Fruit fly (Drosophila melanogaster): ENCODE results near the gene Tdrd3.

Gene Tdrd3

dm6 chr3L:14775711-14776660, 10.6 kb upstream of the Tdrd3 start, which contains the start of gene mop (continued):
- TF ChIP-seq Sox102F (GFP tag; optimal IDR thresholded peaks at IDR 0.05) (no peak), vvl (GFP tag; IDR thresholded peaks at IDR 0.05) (peak; percentile 51; the same call in 1 of the 2 replicates), Kr (GFP tag; optimal IDR thresholded peaks at IDR 0.05) (no peak), CG2199 (GFP tag; IDR thresholded peaks at IDR 0.05) (no peak), ranshi (GFP tag; IDR thresholded peaks at IDR 0.05) (peak; percentile 35; the same call in 1 of the 2 replicates), Spps (tag; optimal IDR thresholded peaks at IDR 0.05) (no peak), Elba2 (GFP tag; optimal IDR thresholded peaks at IDR 0.05) (peak; percentile 42), CG34224 (GFP tag; IDR thresholded peaks at IDR 0.05; ENCODE audit: partially characterized antibody) (no peak), CG13287 (GFP tag; IDR thresholded peaks at IDR 0.05; ENCODE audit: partially characterized antibody) (peak; percentile 73), CG6683 (GFP tag; optimal IDR thresholded peaks at IDR 0.05) (no peak), CG12071 (GFP tag; optimal IDR thresholded peaks at IDR 0.05) (no peak), Atf-2 (GFP tag; optimal IDR thresholded peaks at IDR 0.05) (no peak), Ets97D (GFP tag; optimal IDR thresholded peaks at IDR 0.05) (peak; percentile 44), hth (optimal IDR thresholded peaks at IDR 0.05) (no peak), ci (GFP tag; IDR thresholded peaks at IDR 0.05) (peak; percentile 56; the same call in 1 of the 3 replicates), row (GFP tag; IDR thresholded peaks at IDR 0.05) (peak; percentile 89), Dref (GFP tag; IDR thresholded peaks at IDR 0.05) (no peak), CG6272 (GFP tag; IDR thresholded peaks at IDR 0.05) (no peak), BtbVII (GFP tag; optimal IDR thresholded peaks at IDR 0.05) (no peak), CG2202 (tag; optimal IDR thresholded peaks at IDR 0.05) (no peak), Rx (GFP tag; IDR thresholded peaks at IDR 0.05) (0 out of 2 replicates have a peak, but pooled peaks have one; percentile 33), CG13424 (tag; optimal IDR thresholded peaks at IDR 0.05) (peak; percentile 53), Ravus (GFP tag; IDR thresholded peaks at IDR 0.05) (no peak), sug (tag; optimal IDR thresholded peaks at IDR 0.05) (no peak), CG10431 (GFP tag; optimal IDR thresholded peaks at IDR 0.05) (no peak), mld (GFP tag; IDR thresholded peaks at IDR 0.05; ENCODE audit: partially characterized antibody) (no peak), CG4360 (GFP tag; IDR thresholded peaks at IDR 0.05) (no peak; the same call in 1 of the 2 replicates), Side (GFP tag; optimal IDR thresholded peaks at IDR 0.05) (peak; percentile 41), Lhr (GFP tag; optimal IDR thresholded peaks at IDR 0.05) (peak; percentile 10), ap (GFP tag; IDR thresholded peaks at IDR 0.05) (peak; percentile 43; the same call in 1 of the 2 replicates), Abd-B (GFP tag; optimal IDR thresholded peaks at IDR 0.05) (no peak), CG18619 (GFP tag; optimal IDR thresholded peaks at IDR 0.05) (no peak), CG15601 (tag; optimal IDR thresholded peaks at IDR 0.05) (no peak), gcm (GFP tag; optimal IDR thresholded peaks at IDR 0.05) (no peak), br (optimal IDR thresholded peaks at IDR 0.05) (no peak), CG7928 (GFP tag; optimal IDR thresholded peaks at IDR 0.05) (no peak), zf30C (GFP tag; optimal IDR thresholded peaks at IDR 0.05) (no peak), disco-r (GFP tag; optimal IDR thresholded peaks at IDR 0.05) (no peak), chif (GFP tag; optimal IDR thresholded peaks at IDR 0.05) (no peak), abd-A (tag; optimal IDR thresholded peaks at IDR 0.05) (no peak), Drgx (GFP tag; IDR thresholded peaks at IDR 0.05) (no peak), lola (GFP tag; optimal IDR thresholded peaks at IDR 0.05) (peak in 1 of 3 experiments; percentile 44), H2.0 (GFP tag; IDR thresholded peaks at IDR 0.05) (peak; percentile 56), CG10654 (GFP tag; optimal IDR thresholded peaks at IDR 0.05) (no peak), E2f2 (GFP tag; IDR thresholded peaks at IDR 0.05) (peak; percentile 20; the same call in 1 of the 2 replicates), CG7357 (GFP tag; IDR thresholded peaks at IDR 0.05) (no peak), Taf1 (GFP tag; IDR thresholded peaks at IDR 0.05) (no peak), CG11723 (GFP tag; optimal IDR thresholded peaks at IDR 0.05) (no peak), CG18476 (GFP tag; optimal IDR thresholded peaks at IDR 0.05) (peak; percentile 28)
